Fruit fly (Drosophila melanogaster) whole organism, embryonic: ENCODE measurements around the gene CG5849.

Experiments used
- ATbp ChIP-seq: fragments of 200-800 bp; sonication (Bioruptor generic); optimal IDR thresholded peaks from 2 replicates; lab custom pipeline; 2017; ENCODE audit warnings: missing biosample characterization, mild to moderate bottlenecking, missing genetic modification characterization, missing genetic modification reagents
- Adf1 ChIP-seq: fragments of 200-800 bp; sonication (Bioruptor generic); IDR thresholded peaks from 2 replicates; pipeline ENCODE4 v1.3.6; 2022; ENCODE audit warnings: missing biosample characterization, missing genetic modification characterization
- Atf-2 ChIP-seq: fragments of 200-800 bp; sonication (Bioruptor generic); optimal IDR thresholded peaks from 2 replicates; lab custom pipeline; 2016; ENCODE audit warnings: missing biosample characterization, missing genetic modification characterization
- Atf3 ChIP-seq: fragments of 200-800 bp; sonication (Bioruptor generic); optimal IDR thresholded peaks from 3 replicates; lab custom pipeline; 2016; ENCODE audit warnings: missing biosample characterization, missing genetic modification characterization
- Blimp-1 ChIP-seq: fragments of 200-800 bp; sonication (Bioruptor generic); optimal IDR thresholded peaks from 3 replicates; lab custom pipeline; 2018; ENCODE audit warnings: missing biosample characterization, missing genetic modification characterization, mild to moderate bottlenecking, moderate library complexity, missing genetic modification reagents
- CG11695 ChIP-seq: fragments of 200-800 bp; sonication (Bioruptor generic); IDR thresholded peaks from 3 replicates; pipeline ENCODE4 v1.3.6; 2022; ENCODE audit warnings: missing biosample characterization, missing genetic modification characterization
- CG12155 ChIP-seq: fragments of 200-800 bp; sonication (Bioruptor generic); optimal IDR thresholded peaks from 3 replicates; lab custom pipeline; 2016; ENCODE audit warnings: missing biosample characterization, missing genetic modification characterization
- CG14860 ChIP-seq: fragments of 200-800 bp; sonication (Bioruptor generic); IDR thresholded peaks from 3 replicates; pipeline ENCODE4 v1.3.6; 2022; ENCODE audit warnings: missing biosample characterization, missing genetic modification characterization; ENCODE audit not compliant: partially characterized antibody
- CG15601 ChIP-seq: fragments of 200-800 bp; sonication (Bioruptor generic); optimal IDR thresholded peaks from 3 replicates; lab custom pipeline; 2019; ENCODE audit warnings: missing biosample characterization, mild to moderate bottlenecking, missing genetic modification characterization, moderate library complexity
- CG1603 ChIP-seq: fragments of 200-800 bp; sonication (Bioruptor generic); optimal IDR thresholded peaks from 2 replicates; lab custom pipeline; 2019; ENCODE audit warnings: missing biosample characterization, mild to moderate bottlenecking, missing genetic modification characterization, moderate library complexity
- CG3065 ChIP-seq: fragments of 200-800 bp; sonication (Bioruptor generic); optimal IDR thresholded peaks from 2 replicates; lab custom pipeline; 2016; ENCODE audit warnings: missing biosample characterization, missing genetic modification characterization
- CG31388 ChIP-seq: fragments of 200-800 bp; sonication (Bioruptor generic); optimal IDR thresholded peaks from 2 replicates; lab custom pipeline; 2016; ENCODE audit warnings: missing biosample characterization, missing genetic modification characterization
- CG31441 ChIP-seq: fragments of 200-800 bp; sonication (Bioruptor generic); IDR thresholded peaks from 2 replicates; pipeline ENCODE4 v1.3.6; 2022; ENCODE audit warnings: missing biosample characterization, missing genetic modification characterization
- CG32772 ChIP-seq: fragments of 200-800 bp; sonication (Bioruptor generic); IDR thresholded peaks from 2 replicates; pipeline ENCODE4 v1.3.6; 2022; ENCODE audit warnings: missing biosample characterization, missing genetic modification characterization
- CG4707 ChIP-seq: fragments of 200-800 bp; sonication (Bioruptor generic); optimal IDR thresholded peaks from 2 replicates; lab custom pipeline; 2018; ENCODE audit warnings: missing biosample characterization, mild to moderate bottlenecking, missing genetic modification characterization, moderate library complexity
- CG6272 ChIP-seq: fragments of 200-800 bp; sonication (Bioruptor generic); IDR thresholded peaks from 2 replicates; pipeline ENCODE4 v1.3.6; 2022; ENCODE audit warnings: missing biosample characterization, missing genetic modification characterization
- CG6654 ChIP-seq: fragments of 200-800 bp; sonication (Bioruptor generic); optimal IDR thresholded peaks from 2 replicates; lab custom pipeline; 2017; ENCODE audit warnings: missing biosample characterization, mild to moderate bottlenecking, missing genetic modification characterization
- CG8388 ChIP-seq: fragments of 200-800 bp; sonication (Bioruptor generic); optimal IDR thresholded peaks from 2 replicates; lab custom pipeline; 2019; ENCODE audit warnings: missing biosample characterization, mild to moderate bottlenecking, missing genetic modification characterization, moderate library complexity
- CG9437 ChIP-seq: fragments of 200-800 bp; sonication (Bioruptor generic); optimal IDR thresholded peaks from 2 replicates; lab custom pipeline; 2018; ENCODE audit warnings: missing biosample characterization, mild to moderate bottlenecking, missing genetic modification characterization
- CG9817 ChIP-seq: fragments of 200-800 bp; sonication (Bioruptor generic); optimal IDR thresholded peaks from 2 replicates; lab custom pipeline; 2018; ENCODE audit warnings: missing biosample characterization, mild to moderate bottlenecking, missing genetic modification characterization, moderate library complexity
- Camta ChIP-seq: fragments of 200-800 bp; sonication (Bioruptor generic); optimal IDR thresholded peaks from 2 replicates; lab custom pipeline; 2016; ENCODE audit warnings: missing biosample characterization, missing genetic modification characterization
- CoRest ChIP-seq: fragments of 200-800 bp; sonication (Bioruptor generic); optimal IDR thresholded peaks from 3 replicates; lab custom pipeline; 2018; ENCODE audit warnings: missing biosample characterization, mild to moderate bottlenecking, missing genetic modification characterization, moderate library complexity
- Dll ChIP-seq: fragments of 200-800 bp; sonication (Bioruptor generic); IDR thresholded peaks from 4 replicates; pipeline ENCODE4 v1.3.6; 2022; ENCODE audit warnings: missing biosample characterization, missing genetic modification characterization; ENCODE audit not compliant: partially characterized antibody
- Dref ChIP-seq: fragments of 200-800 bp; sonication (Bioruptor generic); IDR thresholded peaks from 2 replicates; pipeline ENCODE4 v1.3.6; 2022; ENCODE audit warnings: missing biosample characterization, missing genetic modification characterization
- Ets65A ChIP-seq: fragments of 200-800 bp; sonication (Bioruptor generic); peaks from one replicate; lab custom pipeline; 2016; ENCODE audit warnings: missing biosample characterization, missing genetic modification characterization
- Fer3 ChIP-seq: fragments of 200-800 bp; sonication (Bioruptor generic); optimal IDR thresholded peaks from 2 replicates; lab custom pipeline; 2018; ENCODE audit warnings: missing biosample characterization, mild to moderate bottlenecking, missing genetic modification characterization, moderate library complexity
- Hmr ChIP-seq: fragments of 200-800 bp; sonication (Bioruptor generic); optimal IDR thresholded peaks from 3 replicates; lab custom pipeline; 2017; ENCODE audit warnings: mild to moderate bottlenecking, missing biosample characterization, missing genetic modification reagents, missing genetic modification characterization
- MBD-R2 ChIP-seq: fragments of 200-800 bp; sonication (Bioruptor generic); IDR thresholded peaks from 2 replicates; pipeline ENCODE4 v1.3.6; 2022; ENCODE audit warnings: missing biosample characterization, missing genetic modification characterization
- Ravus ChIP-seq: fragments of 200-800 bp; sonication (Bioruptor generic); IDR thresholded peaks from 2 replicates; pipeline ENCODE4 v1.3.6; 2022; ENCODE audit warnings: missing biosample characterization, missing genetic modification characterization
- Trl ChIP-seq, 3 experiments: fragments of >200 bp in 2 of 3; fragments of 200-800 bp in 1 of 3; sonication (Bioruptor generic) in 1 of 3; optimal IDR thresholded peaks; 2 replicates in 1 of 3; 3 replicates in 2 of 3; lab custom pipeline; 2016 to 2017; ENCODE audit warnings: missing biosample characterization in 1 of 3, missing genetic modification characterization in 1 of 3
- ac ChIP-seq: fragments of 200-800 bp; sonication (Bioruptor generic); optimal IDR thresholded peaks from 3 replicates; lab custom pipeline; 2017; ENCODE audit warnings: missing biosample characterization, mild to moderate bottlenecking, missing genetic modification characterization
- amos ChIP-seq: fragments of 200-800 bp; sonication (Bioruptor generic); IDR thresholded peaks from 2 replicates; pipeline ENCODE4 v1.3.6; 2022; ENCODE audit warnings: missing biosample characterization, missing genetic modification characterization; ENCODE audit not compliant: partially characterized antibody
- crol ChIP-seq: fragments of 200-800 bp; sonication (Bioruptor generic); IDR thresholded peaks from 2 replicates; pipeline ENCODE4 v1.3.6; 2022; ENCODE audit warnings: missing biosample characterization, missing genetic modification characterization
- dysf ChIP-seq: fragments of 200-800 bp; sonication (Bioruptor generic); IDR thresholded peaks from 3 replicates; pipeline ENCODE4 v1.3.6; 2022; ENCODE audit warnings: missing biosample characterization, missing genetic modification characterization
- ems ChIP-seq: fragments of 200-800 bp; sonication (Bioruptor generic); optimal IDR thresholded peaks from 3 replicates; lab custom pipeline; 2016; ENCODE audit warnings: missing biosample characterization, missing genetic modification characterization
- ind ChIP-seq: fragments of 200-800 bp; sonication (Bioruptor generic); optimal IDR thresholded peaks from 3 replicates; lab custom pipeline; 2016; ENCODE audit warnings: missing biosample characterization, missing genetic modification characterization
- inv ChIP-seq: fragments of 200-800 bp; sonication (Bioruptor generic); IDR thresholded peaks from 2 replicates; pipeline ENCODE4 v1.3.6; 2022; ENCODE audit warnings: missing biosample characterization, missing genetic modification characterization; ENCODE audit not compliant: partially characterized antibody
- ken ChIP-seq: fragments of 200-800 bp; sonication (Bioruptor generic); IDR thresholded peaks from 3 replicates; pipeline ENCODE4 v1.3.6; 2022; ENCODE audit warnings: missing biosample characterization, missing genetic modification characterization
- kni ChIP-seq: fragments of 200-800 bp; sonication (Bioruptor generic); optimal IDR thresholded peaks from 3 replicates; lab custom pipeline; 2017; ENCODE audit warnings: mild to moderate bottlenecking, missing biosample characterization, missing genetic modification reagents, missing genetic modification characterization
- mirr ChIP-seq: fragments of 200-800 bp; sonication (Bioruptor generic); optimal IDR thresholded peaks from 3 replicates; lab custom pipeline; 2018; ENCODE audit warnings: missing biosample characterization, mild to moderate bottlenecking, missing genetic modification characterization
- otp ChIP-seq: fragments of 200-800 bp; sonication (Bioruptor generic); IDR thresholded peaks from 3 replicates; pipeline ENCODE4, ENCODE4 v1.3.6; 2022; ENCODE audit warnings: missing biosample characterization, missing genetic modification characterization
- p53 ChIP-seq: fragments of 200-800 bp; sonication (Bioruptor generic); optimal IDR thresholded peaks from 2 replicates; lab custom pipeline; 2016; ENCODE audit warnings: missing biosample characterization, missing genetic modification characterization
- pan ChIP-seq, 4 experiments: fragments of >200 bp in 3 of 4; fragments of 200-800 bp in 1 of 4; sonication (Bioruptor generic) in 1 of 4; optimal IDR thresholded peaks in 3 of 4; IDR thresholded peaks in 1 of 4; 2 replicates each; pipeline versions ENCODE4 v1.3.6 to Lab custom; 2017 to 2022; ENCODE audit warnings: missing biosample characterization in 2 of 4, missing genetic modification characterization in 2 of 4, mixed read lengths in 1 of 4
- phol ChIP-seq: fragments of 200-800 bp; sonication (Bioruptor generic); optimal IDR thresholded peaks from 3 replicates; lab custom pipeline; 2018; ENCODE audit warnings: missing biosample characterization, mild to moderate bottlenecking, missing genetic modification characterization, moderate library complexity
- pnt ChIP-seq: fragments of 200-800 bp; sonication (Bioruptor generic); optimal IDR thresholded peaks from 3 replicates; lab custom pipeline; 2016; ENCODE audit warnings: missing biosample characterization, missing genetic modification characterization
- sisA ChIP-seq: fragments of 200-800 bp; sonication (Bioruptor generic); IDR thresholded peaks from 2 replicates; pipeline ENCODE4 v1.3.6; 2022; ENCODE audit warnings: missing biosample characterization, missing genetic modification characterization
- sqz ChIP-seq: fragments of 200-800 bp; sonication (Bioruptor generic); optimal IDR thresholded peaks from 3 replicates; lab custom pipeline; 2018; ENCODE audit warnings: missing biosample characterization, mild to moderate bottlenecking, missing genetic modification characterization
- vnd ChIP-seq: fragments of 200-800 bp; sonication (Bioruptor generic); IDR thresholded peaks from 3 replicates; pipeline ENCODE4 v1.3.6; 2022; ENCODE audit warnings: missing biosample characterization, missing genetic modification characterization; ENCODE audit not compliant: partially characterized antibody
- vvl ChIP-seq: fragments of 200-800 bp; sonication (Bioruptor generic); IDR thresholded peaks from 2 replicates; pipeline ENCODE4 v1.3.6; 2022; ENCODE audit warnings: missing biosample characterization, missing genetic modification characterization

Gene CG5849

DNA sequence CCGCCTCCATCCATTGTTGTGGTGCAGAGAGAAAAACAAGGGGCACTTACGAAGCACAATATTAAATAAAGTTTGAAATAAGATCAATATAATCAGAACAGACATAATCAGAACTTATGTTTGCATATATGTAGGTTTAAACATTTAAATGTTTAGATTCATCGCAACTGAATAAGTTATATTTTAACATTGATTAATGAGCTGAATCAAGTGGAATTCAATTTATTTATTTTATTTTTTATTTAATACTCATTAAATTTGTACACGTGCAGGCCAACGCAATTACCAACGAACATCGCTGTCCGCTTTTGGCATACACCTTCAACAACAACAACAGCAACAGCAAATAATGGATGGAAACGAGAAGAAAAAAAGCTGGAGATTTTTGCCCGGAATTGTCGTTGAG, 41.0 kb upstream of the CG5849 start (continued):
- TF ChIP-seq CG1603 (peak; percentile 10), CoRest (peak; percentile 59), CG9817 (tag; lab: Kevin White, UChicago) (no peak), phol (tag; lab: Kevin White, UChicago) (peak; percentile 54), CG8388 (GFP tag; lab: Kevin White, UChicago) (peak; percentile 52), mirr (GFP tag; lab: Kevin White, UChicago) (no peak), ATbp (peak; percentile 28), CG6654 (GFP tag; lab: Kevin White, UChicago) (peak; percentile 10), Atf-2 (GFP tag; lab: Kevin White, UChicago) (no peak), Hmr (peak; percentile 14), CG11695 (GFP tag; lab: Robert Waterston, UW) (no peak), Fer3 (tag; lab: Kevin White, UChicago) (peak; percentile 25), ind (GFP tag; lab: Kevin White, UChicago) (peak; percentile 9), CG14860 (no peak), CG31441 (GFP tag; lab: Robert Waterston, UW) (peak; percentile 60)

dm6 chr3R:21700458-21700857, 39.4 kb upstream of the CG5849 start:
- TF ChIP-seq ac (GFP tag; lab: Kevin White, UChicago) (no peak), Ravus (GFP tag; lab: Robert Waterston, UW) (no peak), p53 (no peak), CG32772 (GFP tag; lab: Robert Waterston, UW) (no peak), dysf (GFP tag; lab: Robert Waterston, UW) (no peak), CG9437 (GFP tag; lab: Kevin White, UChicago) (no peak), Dll (GFP tag; lab: Robert Waterston, UW) (no peak), kni (GFP tag; lab: Kevin White, UChicago) (peak; percentile 6), Adf1 (GFP tag; lab: Robert Waterston, UW) (no peak), pan (optimal IDR thresholded peaks at IDR 0.05; lab: Kevin White, UChicago) (no peak), pan (GFP tag; optimal IDR thresholded peaks at IDR 0.05 in 1 of 2, IDR thresholded peaks at IDR 0.05 in 1 of 2) (peak in 1 of 2 experiments; percentile 8), Ets65A (GFP tag; lab: Kevin White, UChicago) (peak; percentile 55), ken (no peak), crol (GFP tag; lab: Robert Waterston, UW) (peak; percentile 17; the same call in 1 of the 2 replicates), Trl (optimal IDR thresholded peaks at IDR 0.05; lab: Kevin White, UChicago) (no peak), Trl (GFP tag; optimal IDR thresholded peaks at IDR 0.05; lab: Kevin White, UChicago) (no peak), CG12155 (no peak), vvl (GFP tag; lab: Robert Waterston, UW) (0 out of 2 replicates have a peak, but pooled peaks have one; percentile 9), Blimp-1 (GFP tag; lab: Kevin White, UChicago) (peak; percentile 93), Atf3 (GFP tag; lab: Kevin White, UChicago) (no peak), CG31388 (GFP tag; lab: Kevin White, UChicago) (no peak), amos (GFP tag; lab: Robert Waterston, UW) (no peak)

dm6 chr3R:21701529-21701928, 38.4 kb upstream of the CG5849 start:
- TF ChIP-seq vnd (GFP tag; lab: Robert Waterston, UW) (no peak), crol (GFP tag; lab: Robert Waterston, UW) (peak; percentile 79), sqz (GFP tag; lab: Kevin White, UChicago) (peak; percentile 8), CG3065 (GFP tag; lab: Kevin White, UChicago) (no peak), CG4707 (GFP tag; lab: Kevin White, UChicago) (no peak), CG15601 (peak; percentile 12), MBD-R2 (GFP tag; lab: Robert Waterston, UW) (no peak), Dref (no peak), ems (GFP tag; lab: Kevin White, UChicago) (no peak), Camta (GFP tag; lab: Kevin White, UChicago) (no peak), CG31441 (GFP tag; lab: Robert Waterston, UW) (no peak), CG6272 (GFP tag; lab: Robert Waterston, UW) (no peak), sisA (GFP tag; lab: Robert Waterston, UW) (no peak), otp (GFP tag; lab: Robert Waterston, UW) (no peak), pnt (GFP tag; lab: Kevin White, UChicago) (no peak), inv (GFP tag; lab: Robert Waterston, UW) (no peak)
